Fruit fly (Drosophila melanogaster) whole organism, pupa: ENCODE measurements around the gene Fntb.

Source experiments
- CG10348 ChIP-seq: fragments of 200-800 bp; sonication (Bioruptor generic); IDR thresholded peaks from 2 replicates; pipeline ENCODE4 v1.3.6; 2022; ENCODE audit warnings: missing biosample characterization, missing genetic modification characterization
- CG14655 ChIP-seq: fragments of 200-800 bp; sonication (Bioruptor generic); optimal IDR thresholded peaks from 3 replicates; lab custom pipeline; 2017; ENCODE audit warnings: mild to moderate bottlenecking, missing biosample characterization, missing genetic modification reagents, missing genetic modification characterization
- CG15710 ChIP-seq: fragments of 200-800 bp; sonication (Bioruptor generic); optimal IDR thresholded peaks from 2 replicates; lab custom pipeline; 2018; ENCODE audit warnings: missing biosample characterization, mild to moderate bottlenecking, missing genetic modification characterization, moderate library complexity
- CG17806 ChIP-seq: fragments of 200-800 bp; sonication (Bioruptor generic); optimal IDR thresholded peaks from 2 replicates; lab custom pipeline; 2018; ENCODE audit warnings: missing biosample characterization, mild to moderate bottlenecking, missing genetic modification characterization, moderate library complexity
- CG34367 ChIP-seq: fragments of 200-800 bp; sonication (Bioruptor generic); optimal IDR thresholded peaks from 2 replicates; lab custom pipeline; 2018; ENCODE audit warnings: missing biosample characterization, mild to moderate bottlenecking, missing genetic modification characterization
- CG9948 ChIP-seq: fragments of 200-800 bp; sonication (Bioruptor generic); optimal IDR thresholded peaks from 2 replicates; lab custom pipeline; 2018; ENCODE audit warnings: missing biosample characterization, mild to moderate bottlenecking, missing genetic modification characterization, moderate library complexity
- Pif1B ChIP-seq: fragments of 200-800 bp; sonication (Bioruptor generic); optimal IDR thresholded peaks from 3 replicates; lab custom pipeline; 2016; ENCODE audit warnings: missing biosample characterization, missing genetic modification characterization
- Snoo ChIP-seq: fragments of 200-800 bp; sonication (Bioruptor generic); optimal IDR thresholded peaks from 3 replicates; lab custom pipeline; 2017; ENCODE audit warnings: missing biosample characterization, mild to moderate bottlenecking, missing genetic modification characterization, inconsistent platforms
- fd96Ca ChIP-seq: fragments of 200-800 bp; sonication (Bioruptor generic); IDR thresholded peaks from 3 replicates; pipeline ENCODE4 v1.3.6; 2022; ENCODE audit warnings: missing biosample characterization, missing genetic modification characterization
- rn ChIP-seq: fragments of 200-800 bp; sonication (Bioruptor generic); IDR thresholded peaks from 2 replicates; pipeline ENCODE4 v1.3.6; 2022; ENCODE audit warnings: missing biosample characterization, missing genetic modification characterization

DNA sequence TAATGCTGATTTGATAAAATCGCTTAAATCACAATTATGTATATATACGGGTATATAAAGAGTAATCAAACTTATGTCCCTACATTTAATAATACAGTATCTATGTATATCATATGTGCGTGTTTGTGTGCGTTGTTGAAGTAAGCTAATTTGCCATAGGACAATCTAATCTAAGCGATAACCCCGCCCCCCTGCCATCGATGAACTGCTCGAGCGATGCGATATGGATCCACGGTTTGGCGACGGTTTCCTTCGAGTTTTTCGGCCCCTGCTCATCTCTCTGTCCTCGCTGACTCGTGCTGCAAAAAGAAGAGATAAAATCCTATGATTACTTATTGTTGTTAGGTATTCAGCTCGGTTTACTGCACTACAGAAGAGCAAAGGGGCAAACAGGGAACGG is 14.0 kb downstream of the Fntb start:
- TF ChIP-seq rn (GFP tag; lab: Robert Waterston, UW) (no peak), Snoo (tag; lab: Kevin White, UChicago) (no peak), CG34367 (tag; lab: Kevin White, UChicago) (no peak), CG15710 (no peak), CG17806 (tag; lab: Kevin White, UChicago) (no peak), fd96Ca (GFP tag; lab: Robert Waterston, UW) (no peak), CG9948 (no peak), CG10348 (GFP tag; lab: Robert Waterston, UW) (no peak), CG14655 (GFP tag; lab: Kevin White, UChicago) (no peak), Pif1B (no peak)
